Worm (Caenorhabditis elegans) whole organism, L4 larva: Measurements from ENCODE around the gene F38B7.2.
A peak's percentile ranks its signal among the peaks of the same experiment; 100 is the strongest.

Experiments
- ZK546.5 ChIP-seq, 2 experiments: sonication (generic microtip); optimal IDR thresholded peaks; 2 replicates each; lab custom pipeline; 2017; ENCODE audit warnings: missing biosample characterization in 2 of 2, missing genetic modification characterization in 2 of 2
- hif-1 ChIP-seq, 2 experiments: sonication (generic microtip); optimal IDR thresholded peaks; 2 replicates each; lab custom pipeline; 2016 to 2017; ENCODE audit warnings: missing compliant biosample characterization in 2 of 2, missing genetic modification characterization in 2 of 2, missing genetic modification reagents in 2 of 2, missing genotype in 2 of 2, mild to moderate bottlenecking in 1 of 2
- madf-9 ChIP-seq: fragments of 200-800 bp; sonication (Bioruptor generic); conservative IDR thresholded peaks from 2 replicates; pipeline ENCODE4 v1.3.6; 2022; ENCODE audit warnings: missing genetic modification reagents, missing genetic modification characterization, missing compliant biosample characterization
- nhr-77 ChIP-seq: fragments of 150-350 bp; optimal IDR thresholded peaks from 2 replicates; lab custom pipeline; 2014; ENCODE audit warnings: missing biosample characterization, missing genetic modification characterization
- unc-62 ChIP-seq, 3 experiments: fragments of 150-350 bp in 1 of 3; sonication (generic microtip); optimal IDR thresholded peaks in 2 of 3; peaks in 1 of 3; 1 replicate in 1 of 3; 2 replicates in 2 of 3; lab custom pipeline; 2014 to 2017; ENCODE audit warnings: missing biosample characterization in 3 of 3, missing genetic modification characterization in 3 of 3, missing genetic modification reagents in 3 of 3, missing genotype in 1 of 3

ce11 chrV:11503081-11503751, 40.5 kb upstream of the F38B7.2 start, which contains the start of gene C55A6.12:
- TF ChIP-seq hif-1 (tag; optimal IDR thresholded peaks at IDR 0.05; lab: Kevin White, UChicago): no peak
- no peak for TF ChIP-seq ZK546.5 (tag; optimal IDR thresholded peaks at IDR 0.05; lab: Kevin White, UChicago)
- peak in 1 of 2 experiments; percentile 3 for TF ChIP-seq unc-62 (GFP tag; optimal IDR thresholded peaks at IDR 0.05 in 1 of 2; lab: Kevin White, UChicago)
- no peak for TF ChIP-seq unc-62 (tag; optimal IDR thresholded peaks at IDR 0.05; lab: Kevin White, UChicago)
- no peak for TF ChIP-seq nhr-77 (tag; lab: Kevin White, UChicago)
- no peak for TF ChIP-seq madf-9 (GFP tag; lab: Robert Waterston, UW)
